Fruit fly (Drosophila melanogaster): ENCODE data around the gene CG33271.

The CG33271 gene

dm6 chr3L:11533704-11534319 is 43.5 kb downstream of the CG33271 start (continued):
- TF ChIP-seq HmgZ (tag; optimal IDR thresholded peaks at IDR 0.05) = no peak
- no peak for TF ChIP-seq sima (GFP tag; optimal IDR thresholded peaks at IDR 0.05)
- TF ChIP-seq CG2202 (tag; optimal IDR thresholded peaks at IDR 0.05) = no peak
- TF ChIP-seq dimm (GFP tag; IDR thresholded peaks at IDR 0.05) = no peak
- TF ChIP-seq CG15601 (tag; optimal IDR thresholded peaks at IDR 0.05) = no peak
- TF ChIP-seq bbx (GFP tag; IDR thresholded peaks at IDR 0.05; ENCODE audit: partially characterized antibody) = no peak
- no peak for TF ChIP-seq jumu (GFP tag; optimal IDR thresholded peaks at IDR 0.05)

- TF ChIP-seq Ets65A (GFP tag) (peak; percentile 84), lola (GFP tag; optimal IDR thresholded peaks at IDR 0.05) (peak in 1 of 3 experiments; percentile 38), Hr3 (GFP tag; optimal IDR thresholded peaks at IDR 0.05) (no peak), Elba2 (GFP tag; optimal IDR thresholded peaks at IDR 0.05) (no peak), chif (GFP tag; optimal IDR thresholded peaks at IDR 0.05) (no peak), B-H2 (GFP tag; optimal IDR thresholded peaks at IDR 0.05) (peak; percentile 44), CG15269 (tag; optimal IDR thresholded peaks at IDR 0.05) (peak; percentile 0), wor (GFP tag; IDR thresholded peaks at IDR 0.05) (no peak), Dek (tag; optimal IDR thresholded peaks at IDR 0.05) (no peak), Adf1 (GFP tag; IDR thresholded peaks at IDR 0.05) (no peak), Drgx (GFP tag; IDR thresholded peaks at IDR 0.05) (peak; percentile 34; the same call in 1 of the 2 replicates), CG18619 (GFP tag; optimal IDR thresholded peaks at IDR 0.05) (no peak), Med (GFP tag) (peak; percentile 72), Six4 (GFP tag; optimal IDR thresholded peaks at IDR 0.05) (no peak), CG9932 (GFP tag; IDR thresholded peaks at IDR 0.05) (0 out of 2 replicates have a peak, but pooled peaks have one; percentile 25), ap (GFP tag; IDR thresholded peaks at IDR 0.05) (no peak), cwo (GFP tag; optimal IDR thresholded peaks at IDR 0.05) (peak; percentile 12), CG13894 (tag; optimal IDR thresholded peaks at IDR 0.05) (peak; percentile 83), ci (GFP tag; IDR thresholded peaks at IDR 0.05) (0 out of 3 replicates have a peak, but pooled peaks have one; percentile 16), abd-A (tag; optimal IDR thresholded peaks at IDR 0.05) (peak; percentile 62), CG12769 (tag; optimal IDR thresholded peaks at IDR 0.05) (peak; percentile 6), ase (GFP tag; IDR thresholded peaks at IDR 0.05) (no peak), CG30020 (tag; optimal IDR thresholded peaks at IDR 0.05) (no peak), Pdp1 (GFP tag; optimal IDR thresholded peaks at IDR 0.05) (peak in 1 of 2 experiments; percentile 55)
Observed at dm6 chr3L:11531994-11532732, 45.1 kb downstream of the CG33271 start.

DNA sequence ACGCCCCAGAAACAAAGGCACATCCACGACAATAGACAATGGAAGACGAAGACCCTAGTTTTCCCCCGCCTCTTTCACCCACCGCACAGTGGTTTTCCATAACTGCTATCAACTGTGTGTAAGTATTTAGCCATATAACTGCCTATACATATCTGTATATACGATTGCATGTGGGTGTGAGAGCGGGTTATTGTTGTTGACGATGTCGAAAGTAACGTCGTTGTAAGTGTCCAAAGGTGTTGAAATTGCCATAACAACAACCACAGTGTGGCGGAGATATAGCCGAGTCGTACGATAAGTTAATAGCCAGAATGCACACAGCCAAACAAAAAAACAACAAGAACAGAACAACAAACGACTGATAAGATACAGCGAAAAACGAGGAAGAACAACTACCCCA is 46.0 kb downstream of the CG33271 start:
- no peak for TF ChIP-seq CG14710 (tag; optimal IDR thresholded peaks at IDR 0.05)
- no peak for TF ChIP-seq CG14860 (GFP tag; IDR thresholded peaks at IDR 0.05; ENCODE audit: partially characterized antibody)
- TF ChIP-seq Myb (GFP tag; optimal IDR thresholded peaks at IDR 0.05) = no peak
- TF ChIP-seq CG4820 (GFP tag; optimal IDR thresholded peaks at IDR 0.05) = no peak
- no peak for TF ChIP-seq CG11093 (GFP tag; IDR thresholded peaks at IDR 0.05)
- TF ChIP-seq CG5245 (GFP tag; optimal IDR thresholded peaks at IDR 0.05) = no peak
- peak; percentile 25 for TF ChIP-seq cg (GFP tag; optimal IDR thresholded peaks at IDR 0.05)
- TF ChIP-seq Lim3 (GFP tag; IDR thresholded peaks at IDR 0.05) = no peak
- TF ChIP-seq Dip2 (GFP tag; IDR thresholded peaks at IDR 0.05) = no peak
- no peak for TF ChIP-seq ranshi (GFP tag; IDR thresholded peaks at IDR 0.05)
- TF ChIP-seq Ptx1 (GFP tag; IDR thresholded peaks at IDR 0.05) = no peak
- no peak for TF ChIP-seq Dbx (GFP tag; IDR thresholded peaks at IDR 0.05)
- peak; percentile 37; the same call in 1 of the 2 replicates for TF ChIP-seq CG32532 (GFP tag; IDR thresholded peaks at IDR 0.05)
- TF ChIP-seq mirr (GFP tag; optimal IDR thresholded peaks at IDR 0.05) = peak; percentile 87
- TF ChIP-seq btn (GFP tag; optimal IDR thresholded peaks at IDR 0.05) = no peak
- TF ChIP-seq Bgb (GFP tag; IDR thresholded peaks at IDR 0.05; ENCODE audit: partially characterized antibody) = no peak
- TF ChIP-seq Mrtf (GFP tag; IDR thresholded peaks at IDR 0.05) = 0 out of 3 replicates have a peak, but pooled peaks have one; percentile 8
- no peak for TF ChIP-seq CG10366 (GFP tag; IDR thresholded peaks at IDR 0.05)

Measured in whole organism, embryonic.